Worm (Caenorhabditis elegans) whole organism, young adult: ENCODE results near the gene F09E5.12.

Source experiments
- B0336.3 ChIP-seq: fragments of 200-800 bp; sonication (Bioruptor generic); IDR thresholded peaks from 2 replicates; pipeline ENCODE4 v1.3.6; 2022; ENCODE audit warnings: missing genetic modification characterization, missing compliant biosample characterization
- C17E4.6 ChIP-seq: fragments of 200-800 bp; sonication (Bioruptor generic); IDR thresholded peaks from 2 replicates; pipeline ENCODE4 v1.3.6; 2022; ENCODE audit warnings: missing genetic modification reagents, missing genetic modification characterization, missing compliant biosample characterization
- F23B12.7 ChIP-seq: sonication (generic microtip); optimal IDR thresholded peaks from 2 replicates; lab custom pipeline; 2017; ENCODE audit warnings: missing genetic modification characterization, mild to moderate bottlenecking, missing compliant biosample characterization, antibody characterized with exemption, moderate library complexity; ENCODE audit not compliant: insufficient read depth
- K12H6.12 ChIP-seq: fragments of 200-800 bp; sonication (Bioruptor generic); optimal IDR thresholded peaks from 2 replicates; lab custom pipeline; 2018; ENCODE audit warnings: mild to moderate bottlenecking, missing genetic modification characterization, missing compliant biosample characterization
- Y53F4B.3 ChIP-seq: fragments of 200-800 bp; sonication (Bioruptor generic); IDR thresholded peaks from 2 replicates; pipeline ENCODE4 v1.3.6; 2022; ENCODE audit warnings: missing genetic modification reagents, missing genetic modification characterization, missing compliant biosample characterization
- ama-1 ChIP-seq, 3 experiments: fragments of 150-350 bp in 1 of 3; sonication (generic microtip) in 2 of 3; optimal IDR thresholded peaks; 2 replicates each; lab custom pipeline; 2014 to 2018; ENCODE audit warnings: missing biosample characterization in 2 of 3, missing genetic modification characterization in 2 of 3, missing genetic modification reagents in 2 of 3
- aptf-2 ChIP-seq: fragments of 200-800 bp; sonication (Bioruptor generic); conservative IDR thresholded peaks from 2 replicates; pipeline ENCODE4 v1.3.6; 2022; ENCODE audit warnings: missing genetic modification reagents, missing genetic modification characterization, missing compliant biosample characterization
- attf-6 ChIP-seq: fragments of 200-800 bp; sonication (Bioruptor generic); IDR thresholded peaks from 2 replicates; pipeline ENCODE4 v1.3.6; 2022; ENCODE audit warnings: missing genetic modification reagents, missing genetic modification characterization, missing compliant biosample characterization
- ccch-3 ChIP-seq: fragments of 200-800 bp; sonication (Bioruptor generic); optimal IDR thresholded peaks from 2 replicates; lab custom pipeline; 2018; ENCODE audit warnings: mild to moderate bottlenecking, missing genetic modification characterization, missing compliant biosample characterization
- ceh-100 ChIP-seq: fragments of 200-800 bp; sonication (Bioruptor generic); IDR thresholded peaks from 2 replicates; pipeline ENCODE4 v1.3.6; 2022; ENCODE audit warnings: missing genetic modification reagents, missing genetic modification characterization, missing compliant biosample characterization
- ceh-27 ChIP-seq: fragments of 200-800 bp; sonication (Bioruptor generic); optimal IDR thresholded peaks from 2 replicates; lab custom pipeline; 2018; ENCODE audit warnings: mild to moderate bottlenecking, missing genetic modification characterization, moderate library complexity, missing compliant biosample characterization
- ceh-58 ChIP-seq: fragments of 200-800 bp; sonication (Bioruptor generic); IDR thresholded peaks from 2 replicates; pipeline ENCODE4 v1.3.6; 2022; ENCODE audit warnings: missing genetic modification characterization, missing compliant biosample characterization
- ceh-91 ChIP-seq: fragments of 200-800 bp; sonication (Bioruptor generic); IDR thresholded peaks from 2 replicates; pipeline ENCODE4 v1.3.6; 2022; ENCODE audit warnings: missing genetic modification reagents, missing genetic modification characterization, missing compliant biosample characterization
- egl-18 ChIP-seq: fragments of 200-800 bp; sonication (Bioruptor generic); IDR thresholded peaks from 2 replicates; pipeline ENCODE4 v1.3.6; 2022; ENCODE audit warnings: missing genetic modification reagents, missing genetic modification characterization, missing compliant biosample characterization
- egl-44 ChIP-seq: fragments of 200-800 bp; sonication (Bioruptor generic); IDR thresholded peaks from 2 replicates; pipeline ENCODE4 v1.3.6; 2022; ENCODE audit warnings: missing genetic modification reagents, missing genetic modification characterization, missing compliant biosample characterization
- hlh-26 ChIP-seq: fragments of 200-800 bp; sonication (Bioruptor generic); conservative IDR thresholded peaks from 2 replicates; pipeline ENCODE4 v1.3.6; 2022; ENCODE audit warnings: missing genetic modification reagents, missing genetic modification characterization, missing compliant biosample characterization
- hmg-1.2 ChIP-seq: fragments of 200-800 bp; sonication (Bioruptor generic); IDR thresholded peaks from 2 replicates; pipeline ENCODE4 v1.3.6; 2022; ENCODE audit warnings: missing genetic modification reagents, missing genetic modification characterization, missing compliant biosample characterization
- lag-1 ChIP-seq: fragments of 200-800 bp; sonication (Bioruptor generic); IDR thresholded peaks from 2 replicates; pipeline ENCODE4 v1.3.6; 2022; ENCODE audit warnings: missing genetic modification reagents, missing genetic modification characterization, missing compliant biosample characterization
- let-607 ChIP-seq, 2 experiments: fragments of 200-800 bp in 1 of 2; sonication (Bioruptor generic) in 1 of 2; sonication (generic microtip) in 1 of 2; optimal IDR thresholded peaks; 2 replicates each; lab custom pipeline; 2016 to 2018; ENCODE audit warnings: mild to moderate bottlenecking in 2 of 2, missing compliant biosample characterization in 2 of 2, missing genetic modification characterization in 2 of 2, moderate library complexity in 2 of 2, missing genotype in 1 of 2
- lin-40 ChIP-seq: sonication (generic microtip); optimal IDR thresholded peaks from 2 replicates; lab custom pipeline; 2016; ENCODE audit warnings: missing genetic modification characterization, mild to moderate bottlenecking, missing compliant biosample characterization, missing genotype, missing genetic modification reagents
- lin-54 ChIP-seq: fragments of 200-800 bp; sonication (Bioruptor generic); optimal IDR thresholded peaks from 2 replicates; lab custom pipeline; 2018; ENCODE audit warnings: mild to moderate bottlenecking, missing genetic modification characterization, missing compliant biosample characterization
- lir-1 ChIP-seq: fragments of 200-800 bp; sonication (Bioruptor generic); conservative IDR thresholded peaks from 2 replicates; pipeline ENCODE4 v1.3.6; 2022; ENCODE audit warnings: missing genetic modification reagents, missing genetic modification characterization, missing compliant biosample characterization
- lsl-1 ChIP-seq: fragments of 200-800 bp; sonication (Bioruptor generic); optimal IDR thresholded peaks from 2 replicates; lab custom pipeline; 2018; ENCODE audit warnings: mild to moderate bottlenecking, missing genetic modification characterization, moderate library complexity, missing compliant biosample characterization
- lsy-27 ChIP-seq: sonication (generic microtip); optimal IDR thresholded peaks from 2 replicates; lab custom pipeline; 2017; ENCODE audit warnings: missing genetic modification characterization, mild to moderate bottlenecking, missing compliant biosample characterization, antibody characterized with exemption, missing genotype, borderline replicate concordance; ENCODE audit not compliant: insufficient read depth
- madf-3 ChIP-seq: fragments of 200-800 bp; sonication (Bioruptor generic); IDR thresholded peaks from 2 replicates; pipeline ENCODE4 v1.3.6; 2022; ENCODE audit warnings: missing genetic modification reagents, missing genetic modification characterization, missing compliant biosample characterization
- madf-8 ChIP-seq: fragments of 200-800 bp; sonication (Bioruptor generic); conservative IDR thresholded peaks from 2 replicates; pipeline ENCODE4 v1.3.6; 2022; ENCODE audit warnings: missing genetic modification reagents, missing genetic modification characterization, missing compliant biosample characterization
- mcd-1 ChIP-seq: fragments of 200-800 bp; sonication (Bioruptor generic); IDR thresholded peaks from 2 replicates; pipeline ENCODE4 v1.3.6; 2022; ENCODE audit warnings: missing genetic modification reagents, missing genetic modification characterization, missing compliant biosample characterization
- mes-4 ChIP-seq: sonication (generic microtip); optimal IDR thresholded peaks from 2 replicates; lab custom pipeline; 2016; ENCODE audit warnings: missing genotype, missing genetic modification characterization, missing compliant biosample characterization
- nfyb-1 ChIP-seq: fragments of 200-800 bp; sonication (Bioruptor generic); IDR thresholded peaks from 2 replicates; pipeline ENCODE4 v1.3.6; 2022; ENCODE audit warnings: missing genetic modification reagents, missing genetic modification characterization, missing compliant biosample characterization
- nhr-120 ChIP-seq: fragments of 200-800 bp; sonication (Bioruptor generic); IDR thresholded peaks from 2 replicates; pipeline ENCODE4 v1.3.6; 2022; ENCODE audit warnings: missing genetic modification characterization, missing compliant biosample characterization
- nhr-179 ChIP-seq: sonication (generic microtip); optimal IDR thresholded peaks from 2 replicates; lab custom pipeline; 2016; ENCODE audit warnings: mild to moderate bottlenecking, missing genetic modification characterization, missing compliant biosample characterization
- nhr-80 ChIP-seq: sonication (generic microtip); optimal IDR thresholded peaks from 2 replicates; lab custom pipeline; 2016; ENCODE audit warnings: missing genetic modification characterization, missing compliant biosample characterization
- pbrm-1 ChIP-seq: fragments of 200-800 bp; sonication (Bioruptor generic); IDR thresholded peaks from 2 replicates; pipeline ENCODE4 v1.3.6; 2022; ENCODE audit warnings: missing genetic modification reagents, missing genetic modification characterization, missing compliant biosample characterization
- rpc-1 ChIP-seq, 2 experiments: fragments of 150-350 bp in 1 of 2; sonication (generic microtip) in 1 of 2; optimal IDR thresholded peaks; 2 replicates each; lab custom pipeline; 2014 to 2018; ENCODE audit warnings: missing biosample characterization in 1 of 2, missing genetic modification characterization in 1 of 2, missing genetic modification reagents in 1 of 2, missing genotype in 1 of 2
- snpc-1.3 ChIP-seq: sonication (generic microtip); optimal IDR thresholded peaks from 2 replicates; lab custom pipeline; 2017; ENCODE audit warnings: missing genetic modification characterization, mild to moderate bottlenecking, missing compliant biosample characterization, antibody characterized with exemption, moderate library complexity, missing genotype, missing genetic modification reagents; ENCODE audit not compliant: insufficient read depth
- snpc-3.4 ChIP-seq: sonication (generic microtip); optimal IDR thresholded peaks from 2 replicates; lab custom pipeline; 2017; ENCODE audit warnings: missing genetic modification characterization, mild to moderate bottlenecking, missing compliant biosample characterization, antibody characterized with exemption, moderate library complexity, missing genotype, missing genetic modification reagents
- tlf-1 ChIP-seq: fragments of 200-800 bp; sonication (Bioruptor generic); optimal IDR thresholded peaks from 2 replicates; lab custom pipeline; 2018; ENCODE audit warnings: mild to moderate bottlenecking, missing genetic modification characterization, missing compliant biosample characterization
- unc-62 ChIP-seq: fragments of 150-350 bp; optimal IDR thresholded peaks from 2 replicates; lab custom pipeline; 2014; ENCODE audit warnings: missing biosample characterization, missing genetic modification reagents, missing genetic modification characterization
- xnd-1 ChIP-seq: sonication (generic microtip); optimal IDR thresholded peaks from 2 replicates; lab custom pipeline; 2016; ENCODE audit warnings: missing genotype, missing genetic modification reagents, missing genetic modification characterization, missing compliant biosample characterization
- ztf-18 ChIP-seq: sonication (generic microtip); optimal IDR thresholded peaks from 2 replicates; lab custom pipeline; 2016; ENCODE audit warnings: missing genotype, mild to moderate bottlenecking, missing genetic modification characterization, missing compliant biosample characterization
- ztf-22 ChIP-seq: fragments of 200-800 bp; sonication (Bioruptor generic); optimal IDR thresholded peaks from 2 replicates; lab custom pipeline; 2018; ENCODE audit warnings: mild to moderate bottlenecking, missing genetic modification characterization, moderate library complexity, missing compliant biosample characterization
- ztf-26 ChIP-seq: sonication (generic microtip); optimal IDR thresholded peaks from 2 replicates; lab custom pipeline; 2017; ENCODE audit warnings: missing genetic modification characterization, missing compliant biosample characterization
- ztf-3 ChIP-seq: fragments of 200-800 bp; sonication (Bioruptor generic); optimal IDR thresholded peaks from 2 replicates; lab custom pipeline; 2018; ENCODE audit warnings: mild to moderate bottlenecking, missing genetic modification characterization, missing compliant biosample characterization
- ztf-6 ChIP-seq: fragments of 200-800 bp; sonication (Bioruptor generic); IDR thresholded peaks from 2 replicates; pipeline ENCODE4 v1.3.6; 2022; ENCODE audit warnings: missing genetic modification reagents, missing genetic modification characterization, missing compliant biosample characterization

Gene F09E5.12

ce11 chrII:5377467-5378238 is 7.1 kb upstream of the F09E5.12 start, which contains the start of gene prdx-2 (continued):
- TF ChIP-seq madf-3 (GFP tag; lab: Robert Waterston, UW) = peak; percentile 86; the same call in 1 of the 2 replicates
- TF ChIP-seq lir-1 = no peak; the same call in 1 of the 2 replicates
- no peak for TF ChIP-seq ztf-22 (GFP tag; lab: Kevin White, UChicago)
- peak; percentile 84 for TF ChIP-seq xnd-1 (tag; lab: Kevin White, UChicago)
- no peak for TF ChIP-seq K12H6.12 (tag; lab: Kevin White, UChicago)
- TF ChIP-seq rpc-1 (optimal IDR thresholded peaks at IDR 0.05; lab: Kevin White, UChicago) = no peak
- TF ChIP-seq rpc-1 (tag; optimal IDR thresholded peaks at IDR 0.05; lab: Kevin White, UChicago) = no peak
- TF ChIP-seq nfyb-1 (GFP tag; lab: Robert Waterston, UW) = 0 out of 2 replicates have a peak, but pooled peaks have one; percentile 51
- no peak for TF ChIP-seq ceh-58 (GFP tag; lab: Robert Waterston, UW)
- no peak for TF ChIP-seq ztf-6 (GFP tag; lab: Robert Waterston, UW)
- TF ChIP-seq lin-54 (GFP tag; lab: Kevin White, UChicago) = peak; percentile 75
- TF ChIP-seq ceh-100 (GFP tag; lab: Robert Waterston, UW) = no peak
- TF ChIP-seq unc-62 = no peak
- TF ChIP-seq ama-1 (optimal IDR thresholded peaks at IDR 0.05; lab: Kevin White, UChicago) = no peak
- TF ChIP-seq ama-1 (GFP tag; optimal IDR thresholded peaks at IDR 0.05; lab: Kevin White, UChicago) = no peak
- TF ChIP-seq ceh-27 (GFP tag; lab: Kevin White, UChicago) = no peak
- TF ChIP-seq pbrm-1 (GFP tag; lab: Robert Waterston, UW) = peak; percentile 68; the same call in 1 of the 2 replicates
- peak; percentile 22 for TF ChIP-seq ztf-18 (tag; lab: Kevin White, UChicago)
- TF ChIP-seq hmg-1.2 (GFP tag; lab: Robert Waterston, UW) = peak; percentile 14; the same call in 1 of the 2 replicates
- TF ChIP-seq tlf-1 (GFP tag; lab: Kevin White, UChicago) = peak; percentile 81
- TF ChIP-seq egl-44 (GFP tag; lab: Robert Waterston, UW) = no peak
- peak; percentile 37; the same call in 1 of the 2 replicates for TF ChIP-seq aptf-2 (GFP tag; lab: Robert Waterston, UW)
- no peak for TF ChIP-seq ztf-26 (tag; lab: Kevin White, UChicago)
- no peak for TF ChIP-seq lsy-27
- TF ChIP-seq egl-18 (GFP tag; lab: Robert Waterston, UW) = no peak
- TF ChIP-seq C17E4.6 (GFP tag; lab: Robert Waterston, UW) = peak; percentile 75
- no peak for TF ChIP-seq snpc-1.3 (tag; lab: Kevin White, UChicago)
- no peak for TF ChIP-seq F23B12.7 (tag; lab: Kevin White, UChicago)
- peak; percentile 40; the same call in 1 of the 2 replicates for TF ChIP-seq mcd-1 (GFP tag; lab: Robert Waterston, UW)
- TF ChIP-seq B0336.3 (GFP tag; lab: Robert Waterston, UW) = peak; percentile 73
- peak; percentile 35 for TF ChIP-seq snpc-3.4
- peak; percentile 94 for TF ChIP-seq ceh-91 (GFP tag; lab: Robert Waterston, UW)
- TF ChIP-seq nhr-179 = no peak
- no peak for TF ChIP-seq ccch-3 (GFP tag; lab: Kevin White, UChicago)
- TF ChIP-seq nhr-80 (tag; lab: Kevin White, UChicago) = no peak
- peak; percentile 68; the same call in 1 of the 2 replicates for TF ChIP-seq attf-6 (GFP tag; lab: Robert Waterston, UW)
- TF ChIP-seq lsl-1 (GFP tag; lab: Kevin White, UChicago) = peak; percentile 98

ce11 chrII:5374967-5375366 is 4.4 kb upstream of the F09E5.12 start, which contains the start of gene algn-2:
Gene algn-2 (plus strand): TSS chrII:5375267.
- TF ChIP-seq Y53F4B.3 (no peak), lag-1 (GFP tag; lab: Robert Waterston, UW) (no peak), madf-8 (GFP tag; lab: Robert Waterston, UW) (no peak), mes-4 (tag; lab: Kevin White, UChicago) (no peak), rpc-1 (optimal IDR thresholded peaks at IDR 0.05; lab: Kevin White, UChicago) (no peak), rpc-1 (tag; optimal IDR thresholded peaks at IDR 0.05; lab: Kevin White, UChicago) (no peak), nhr-120 (GFP tag; lab: Robert Waterston, UW) (no peak), let-607 (tag; optimal IDR thresholded peaks at IDR 0.05; lab: Kevin White, UChicago) (no peak), lin-40 (tag; lab: Kevin White, UChicago) (no peak), madf-3 (GFP tag; lab: Robert Waterston, UW) (no peak), ztf-3 (GFP tag; lab: Kevin White, UChicago) (no peak), snpc-3.4 (no peak), hlh-26 (GFP tag; lab: Robert Waterston, UW) (no peak)
